Fruit fly (Drosophila melanogaster) whole organism, embryonic: ENCODE measurements around the gene heix.

Experiments used
- CG15073 ChIP-seq: fragments of 200-800 bp; sonication (Bioruptor generic); optimal IDR thresholded peaks from 2 replicates; lab custom pipeline; 2016; ENCODE audit warnings: missing biosample characterization, missing genetic modification characterization
- CG17912 ChIP-seq: fragments of 200-800 bp; sonication (Bioruptor generic); optimal IDR thresholded peaks from 2 replicates; lab custom pipeline; 2018; ENCODE audit warnings: missing biosample characterization, mild to moderate bottlenecking, missing genetic modification characterization
- CG2875 ChIP-seq: fragments of 200-800 bp; sonication (Bioruptor generic); optimal IDR thresholded peaks from 2 replicates; lab custom pipeline; 2017; ENCODE audit warnings: missing biosample characterization, mild to moderate bottlenecking, missing genetic modification characterization, missing genetic modification reagents
- Max ChIP-seq: fragments of 200-800 bp; sonication (Bioruptor generic); optimal IDR thresholded peaks from 2 replicates; lab custom pipeline; 2016; ENCODE audit warnings: missing biosample characterization, mild to moderate bottlenecking, missing genetic modification characterization

DNA sequence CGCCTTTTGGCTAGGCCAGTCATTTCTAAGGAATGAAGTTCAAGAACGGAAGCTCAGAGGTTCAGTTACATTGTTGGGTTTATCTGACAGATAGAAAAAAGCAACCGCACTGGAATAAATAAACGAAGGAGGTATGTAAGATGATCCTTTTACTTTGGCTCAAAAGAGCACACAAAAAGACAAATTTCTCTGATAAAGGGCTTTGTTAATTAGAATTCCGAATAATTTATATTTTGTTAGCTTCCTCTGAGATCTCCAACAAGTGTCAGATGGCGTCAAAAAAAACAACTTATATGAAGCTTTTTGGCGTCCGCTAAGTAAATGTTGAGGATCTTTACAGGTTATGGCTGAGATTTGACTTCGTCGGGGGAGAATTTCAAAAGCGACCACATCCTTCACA, 38.1 kb upstream of the heix start, which contains the start of gene CG31817:
- TF ChIP-seq CG2875: no peak
- TF ChIP-seq CG17912: no peak
- TF ChIP-seq CG15073 (GFP tag; lab: Kevin White, UChicago): no peak
- no peak for TF ChIP-seq Max (GFP tag; lab: Kevin White, UChicago)
